Worm (Caenorhabditis elegans): ENCODE results near the gene F44E5.17.

DNA sequence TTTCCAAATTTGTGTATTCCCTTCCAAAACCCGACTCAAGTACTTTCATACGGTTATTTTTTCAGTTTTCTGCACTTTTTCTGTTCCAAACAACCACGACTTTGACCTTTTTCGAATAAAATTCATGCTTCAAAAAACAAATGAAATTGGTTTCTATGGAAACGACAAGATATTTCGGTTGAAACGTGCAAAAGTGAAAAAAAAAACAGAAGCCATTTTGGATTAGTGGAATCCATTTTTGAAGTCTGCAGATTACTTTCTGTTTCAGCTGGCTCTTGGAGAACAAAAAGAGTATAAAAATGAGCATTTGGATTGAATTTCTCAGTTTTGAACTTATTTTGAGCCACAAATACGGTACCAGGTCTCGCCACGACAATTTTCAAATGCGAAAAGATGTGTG lies 26.2 kb downstream of the F44E5.17 start:
- TF ChIP-seq ama-1 (optimal IDR thresholded peaks at IDR 0.05), result no peak
- no peak for TF ChIP-seq F13C5.2 (tag; optimal IDR thresholded peaks at IDR 0.05)
- no peak for TF ChIP-seq ceh-36 (tag; optimal IDR thresholded peaks at IDR 0.05)
- TF ChIP-seq sea-1 (GFP tag; conservative IDR thresholded peaks at IDR 0.05), result no peak
- TF ChIP-seq flt-1 (GFP tag; IDR thresholded peaks at IDR 0.05), result no peak
- no peak for TF ChIP-seq pes-1 (GFP tag; IDR thresholded peaks at IDR 0.05)
- no peak for TF ChIP-seq ceh-13 (GFP tag; optimal IDR thresholded peaks at IDR 0.05)
- TF ChIP-seq ets-7 (tag; optimal IDR thresholded peaks at IDR 0.05), result no peak
- TF ChIP-seq tra-4 (tag; optimal IDR thresholded peaks at IDR 0.05), result no peak
- no peak for TF ChIP-seq B0310.2 (tag; optimal IDR thresholded peaks at IDR 0.05)
- TF ChIP-seq hmg-4 (GFP tag; optimal IDR thresholded peaks at IDR 0.05), result no peak
- no peak for TF ChIP-seq hmbx-1 (tag; optimal IDR thresholded peaks at IDR 0.05)
- no peak for TF ChIP-seq tbx-37 (GFP tag; conservative IDR thresholded peaks at IDR 0.05)
- no peak for TF ChIP-seq tbx-11 (GFP tag; IDR thresholded peaks at IDR 0.05)
